Fruit fly (Drosophila melanogaster) whole organism, embryonic: ENCODE measurements around the gene Strip.

Experiments used
- Aef1 ChIP-seq: fragments of 200-800 bp; sonication (Bioruptor generic); IDR thresholded peaks from 3 replicates; pipeline ENCODE4 v1.3.6; 2022; ENCODE audit warnings: missing biosample characterization, missing genetic modification characterization
- Asciz ChIP-seq: fragments of 200-800 bp; sonication (Bioruptor generic); optimal IDR thresholded peaks from 2 replicates; lab custom pipeline; 2017; ENCODE audit warnings: missing biosample characterization, mild to moderate bottlenecking, missing genetic modification characterization, missing genetic modification reagents
- Atf3 ChIP-seq: fragments of 200-800 bp; sonication (Bioruptor generic); optimal IDR thresholded peaks from 3 replicates; lab custom pipeline; 2016; ENCODE audit warnings: missing biosample characterization, missing genetic modification characterization
- Bgb ChIP-seq: fragments of 200-800 bp; sonication (Bioruptor generic); IDR thresholded peaks from 2 replicates; pipeline ENCODE4 v1.3.6; 2022; ENCODE audit warnings: missing biosample characterization, missing genetic modification characterization; ENCODE audit not compliant: partially characterized antibody
- CG10209 ChIP-seq: fragments of 200-800 bp; sonication (Bioruptor generic); optimal IDR thresholded peaks from 3 replicates; lab custom pipeline; 2017; ENCODE audit warnings: missing biosample characterization, mild to moderate bottlenecking, missing genetic modification characterization, missing genetic modification reagents
- CG11504 ChIP-seq: fragments of 200-800 bp; sonication (Bioruptor generic); optimal IDR thresholded peaks from 3 replicates; lab custom pipeline; 2019; ENCODE audit warnings: missing biosample characterization, mild to moderate bottlenecking, missing genetic modification characterization, moderate library complexity
- CG1529 ChIP-seq: fragments of 200-800 bp; sonication (Bioruptor generic); optimal IDR thresholded peaks from 3 replicates; lab custom pipeline; 2018; ENCODE audit warnings: missing biosample characterization, missing genetic modification characterization
- CG1647 ChIP-seq: fragments of 200-800 bp; sonication (Bioruptor generic); optimal IDR thresholded peaks from 3 replicates; lab custom pipeline; 2016; ENCODE audit warnings: missing biosample characterization, missing genetic modification characterization
- CG16813 ChIP-seq: fragments of 200-800 bp; sonication (Bioruptor generic); IDR thresholded peaks from 3 replicates; pipeline ENCODE4 v1.3.6; 2022; ENCODE audit warnings: missing biosample characterization, missing genetic modification characterization; ENCODE audit not compliant: partially characterized antibody
- CG17385 ChIP-seq: fragments of 200-800 bp; sonication (Bioruptor generic); optimal IDR thresholded peaks from 3 replicates; lab custom pipeline; 2018; ENCODE audit warnings: missing biosample characterization, mild to moderate bottlenecking, missing genetic modification characterization
- CG4617 ChIP-seq: fragments of 200-800 bp; sonication (Bioruptor generic); optimal IDR thresholded peaks from 3 replicates; lab custom pipeline; 2016; ENCODE audit warnings: missing biosample characterization, missing genetic modification characterization, borderline replicate concordance
- CG6683 ChIP-seq: fragments of 200-800 bp; sonication (Bioruptor generic); optimal IDR thresholded peaks from 2 replicates; lab custom pipeline; 2017; ENCODE audit warnings: missing biosample characterization, mild to moderate bottlenecking, missing genetic modification characterization, missing genetic modification reagents
- CG6765 ChIP-seq: fragments of 200-800 bp; sonication (Bioruptor generic); optimal IDR thresholded peaks from 3 replicates; lab custom pipeline; 2017; ENCODE audit warnings: missing biosample characterization, mild to moderate bottlenecking, missing genetic modification characterization
- CG7271 ChIP-seq: fragments of 200-800 bp; sonication (Bioruptor generic); optimal IDR thresholded peaks from 2 replicates; lab custom pipeline; 2018; ENCODE audit warnings: missing biosample characterization, mild to moderate bottlenecking, missing genetic modification characterization, moderate library complexity
- CG7745 ChIP-seq: fragments of 200-800 bp; sonication (Bioruptor generic); optimal IDR thresholded peaks from 2 replicates; lab custom pipeline; 2018; ENCODE audit warnings: missing biosample characterization, mild to moderate bottlenecking, missing genetic modification characterization, moderate library complexity
- CG7963 ChIP-seq: fragments of 200-800 bp; sonication (Bioruptor generic); IDR thresholded peaks from 3 replicates; pipeline ENCODE4 v1.3.6; 2022; ENCODE audit warnings: missing biosample characterization, missing genetic modification characterization; ENCODE audit not compliant: partially characterized antibody
- CG8089 ChIP-seq: fragments of 200-800 bp; sonication (Bioruptor generic); optimal IDR thresholded peaks from 3 replicates; lab custom pipeline; 2016; ENCODE audit warnings: missing biosample characterization, missing genetic modification characterization
- D ChIP-seq, 2 experiments: fragments of 200-800 bp in 1 of 2; fragments of >200 bp in 1 of 2; sonication (Bioruptor generic) in 1 of 2; optimal IDR thresholded peaks; 2 replicates in 1 of 2; 3 replicates in 1 of 2; lab custom pipeline; 2017; ENCODE audit warnings: mild to moderate bottlenecking in 1 of 2, missing biosample characterization in 1 of 2, missing genetic modification characterization in 1 of 2, missing genetic modification reagents in 1 of 2
- Doc3 ChIP-seq: fragments of 200-800 bp; sonication (Bioruptor generic); IDR thresholded peaks from 3 replicates; pipeline ENCODE4 v1.3.6; 2022; ENCODE audit warnings: missing biosample characterization, missing genetic modification characterization; ENCODE audit not compliant: partially characterized antibody
- Dref ChIP-seq: fragments of 200-800 bp; sonication (Bioruptor generic); IDR thresholded peaks from 2 replicates; pipeline ENCODE4 v1.3.6; 2022; ENCODE audit warnings: missing biosample characterization, missing genetic modification characterization
- Hr78 ChIP-seq, 2 experiments: fragments of 200-800 bp in 1 of 2; fragments of >200 bp in 1 of 2; sonication (Bioruptor generic) in 1 of 2; optimal IDR thresholded peaks; 2 replicates each; lab custom pipeline; 2017 to 2019; ENCODE audit warnings: missing biosample characterization in 2 of 2, missing genetic modification characterization in 2 of 2, mild to moderate bottlenecking in 1 of 2, moderate library complexity in 1 of 2
- MESR4 ChIP-seq: fragments of 200-800 bp; sonication (Bioruptor generic); optimal IDR thresholded peaks from 2 replicates; lab custom pipeline; 2018; ENCODE audit warnings: missing biosample characterization, mild to moderate bottlenecking, missing genetic modification characterization, moderate library complexity
- Meics ChIP-seq: fragments of 200-800 bp; sonication (Bioruptor generic); optimal IDR thresholded peaks from 2 replicates; lab custom pipeline; 2017; ENCODE audit warnings: missing biosample characterization, mild to moderate bottlenecking, missing genetic modification characterization
- Nf-YB ChIP-seq: fragments of 200-800 bp; sonication (Bioruptor generic); optimal IDR thresholded peaks from 3 replicates; lab custom pipeline; 2019; ENCODE audit warnings: missing biosample characterization, mild to moderate bottlenecking, missing genetic modification characterization, moderate library complexity
- Pdp1 ChIP-seq, 2 experiments: fragments of 200-800 bp; sonication (Bioruptor generic); optimal IDR thresholded peaks; 3 replicates each; lab custom pipeline; 2016; ENCODE audit warnings: missing biosample characterization in 2 of 2, missing genetic modification characterization in 2 of 2, mild to moderate bottlenecking in 1 of 2, moderate library complexity in 1 of 2
- Scr ChIP-seq: fragments of 200-800 bp; sonication (Bioruptor generic); IDR thresholded peaks from 2 replicates; pipeline ENCODE4 v1.3.6; 2022; ENCODE audit warnings: missing biosample characterization, missing genetic modification characterization; ENCODE audit not compliant: partially characterized antibody
- Stat92E ChIP-seq, 3 experiments: fragments of >200 bp in 2 of 3; fragments of 200-800 bp in 1 of 3; sonication (Bioruptor generic) in 1 of 3; optimal IDR thresholded peaks; 2 replicates each; lab custom pipeline; 2017 to 2019; ENCODE audit warnings: missing biosample characterization in 3 of 3, missing genetic modification characterization in 3 of 3, mild to moderate bottlenecking in 1 of 3, moderate library complexity in 1 of 3
- Taf1 ChIP-seq: fragments of 200-800 bp; sonication (Bioruptor generic); IDR thresholded peaks from 2 replicates; pipeline ENCODE4 v1.3.6; 2022; ENCODE audit warnings: missing biosample characterization, missing genetic modification characterization
- Trl ChIP-seq, 3 experiments: fragments of >200 bp in 2 of 3; fragments of 200-800 bp in 1 of 3; sonication (Bioruptor generic) in 1 of 3; optimal IDR thresholded peaks; 2 replicates in 1 of 3; 3 replicates in 2 of 3; lab custom pipeline; 2016 to 2017; ENCODE audit warnings: missing biosample characterization in 1 of 3, missing genetic modification characterization in 1 of 3
- bbx ChIP-seq: fragments of 200-800 bp; sonication (Bioruptor generic); IDR thresholded peaks from 2 replicates; pipeline ENCODE4 v1.3.6; 2022; ENCODE audit warnings: missing biosample characterization, missing genetic modification characterization; ENCODE audit not compliant: partially characterized antibody
- da ChIP-seq: fragments of 200-800 bp; sonication (Bioruptor generic); optimal IDR thresholded peaks from 2 replicates; lab custom pipeline; 2016; ENCODE audit warnings: missing biosample characterization, missing genetic modification characterization
- emc ChIP-seq: fragments of 200-800 bp; sonication (Bioruptor generic); optimal IDR thresholded peaks from 2 replicates; lab custom pipeline; 2016; ENCODE audit warnings: missing biosample characterization, missing genetic modification characterization
- klu ChIP-seq: fragments of 200-800 bp; sonication (Bioruptor generic); IDR thresholded peaks from 2 replicates; pipeline ENCODE4 v1.3.6; 2022; ENCODE audit warnings: missing biosample characterization, missing genetic modification characterization
- kni ChIP-seq: fragments of 200-800 bp; sonication (Bioruptor generic); optimal IDR thresholded peaks from 3 replicates; lab custom pipeline; 2017; ENCODE audit warnings: mild to moderate bottlenecking, missing biosample characterization, missing genetic modification reagents, missing genetic modification characterization
- lola ChIP-seq, 3 experiments: fragments of >200 bp in 2 of 3; fragments of 200-800 bp in 1 of 3; sonication (Bioruptor generic) in 1 of 3; optimal IDR thresholded peaks; 2 replicates each; lab custom pipeline; 2017 to 2019; ENCODE audit warnings: missing biosample characterization in 3 of 3, missing genetic modification characterization in 3 of 3, mild to moderate bottlenecking in 1 of 3, moderate library complexity in 1 of 3
- lov ChIP-seq, 2 experiments: fragments of 200-800 bp in 1 of 2; fragments of >200 bp in 1 of 2; sonication (Bioruptor generic) in 1 of 2; IDR thresholded peaks in 1 of 2; optimal IDR thresholded peaks in 1 of 2; 2 replicates in 1 of 2; 3 replicates in 1 of 2; pipeline versions ENCODE4 v1.3.6 to Lab custom; 2017 to 2022; ENCODE audit warnings: missing biosample characterization in 1 of 2, missing genetic modification characterization in 1 of 2
- pan ChIP-seq, 4 experiments: fragments of >200 bp in 3 of 4; fragments of 200-800 bp in 1 of 4; sonication (Bioruptor generic) in 1 of 4; optimal IDR thresholded peaks in 3 of 4; IDR thresholded peaks in 1 of 4; 2 replicates each; pipeline versions ENCODE4 v1.3.6 to Lab custom; 2017 to 2022; ENCODE audit warnings: missing biosample characterization in 2 of 4, missing genetic modification characterization in 2 of 4, mixed read lengths in 1 of 4
- peb ChIP-seq: fragments of 200-800 bp; sonication (Bioruptor generic); IDR thresholded peaks from 2 replicates; pipeline ENCODE4 v1.3.6; 2022; ENCODE audit warnings: missing biosample characterization, missing genetic modification characterization
- scrt ChIP-seq: fragments of 200-800 bp; sonication (Bioruptor generic); optimal IDR thresholded peaks from 2 replicates; lab custom pipeline; 2018; ENCODE audit warnings: missing biosample characterization, mild to moderate bottlenecking, missing genetic modification characterization, moderate library complexity
- seq ChIP-seq: fragments of 200-800 bp; sonication (Bioruptor generic); IDR thresholded peaks from 2 replicates; pipeline ENCODE4 v1.3.6; 2022; ENCODE audit warnings: missing biosample characterization, missing genetic modification characterization
- sna ChIP-seq: fragments of 200-800 bp; sonication (Bioruptor generic); IDR thresholded peaks from 2 replicates; pipeline ENCODE4 v1.3.6; 2022; ENCODE audit warnings: missing biosample characterization, missing genetic modification characterization; ENCODE audit not compliant: partially characterized antibody
- sug ChIP-seq: fragments of 200-800 bp; optimal IDR thresholded peaks from 2 replicates; lab custom pipeline; 2019; ENCODE audit warnings: missing biosample characterization, mild to moderate bottlenecking, missing genetic modification characterization, moderate library complexity
- zen2 ChIP-seq: fragments of 200-800 bp; sonication (Bioruptor generic); IDR thresholded peaks from 3 replicates; pipeline ENCODE4 v1.3.6; 2022; ENCODE audit warnings: missing biosample characterization, missing genetic modification characterization; ENCODE audit not compliant: partially characterized antibody

Strip gene

dm6 chr3L:3325597-3325924, 3.1 kb downstream of the Strip start:
- TF ChIP-seq CG4617 (GFP tag; lab: Kevin White, UChicago) = peak; percentile 71
- no peak for TF ChIP-seq CG6765 (GFP tag; lab: Kevin White, UChicago)
- no peak for TF ChIP-seq Scr
- TF ChIP-seq Dref (GFP tag; lab: Robert Waterston, UW) = no peak
- no peak for TF ChIP-seq CG7271 (tag; lab: Kevin White, UChicago)
- TF ChIP-seq CG7963 (GFP tag; lab: Robert Waterston, UW) = 0 out of 3 replicates have a peak, but pooled peaks have one; percentile 35
- TF ChIP-seq Aef1 (GFP tag; lab: Robert Waterston, UW) = no peak
- TF ChIP-seq klu = no peak
- peak; percentile 5; the same call in 1 of the 2 replicates for TF ChIP-seq Bgb (GFP tag; lab: Robert Waterston, UW)
- 0 out of 2 replicates have a peak, but pooled peaks have one; percentile 20 for TF ChIP-seq sna (GFP tag; lab: Robert Waterston, UW)
- TF ChIP-seq Doc3 (GFP tag; lab: Robert Waterston, UW) = no peak
- TF ChIP-seq da (GFP tag; lab: Kevin White, UChicago) = no peak
- peak; percentile 73 for TF ChIP-seq CG17385 (GFP tag; lab: Kevin White, UChicago)
- no peak for TF ChIP-seq CG7745 (tag; lab: Kevin White, UChicago)
- no peak for TF ChIP-seq CG10209 (GFP tag; lab: Kevin White, UChicago)
- no peak for TF ChIP-seq lov (optimal IDR thresholded peaks at IDR 0.05; lab: Kevin White, UChicago)
- no peak for TF ChIP-seq lov (GFP tag; IDR thresholded peaks at IDR 0.05; lab: Robert Waterston, UW)
- no peak for TF ChIP-seq CG11504 (tag; lab: Kevin White, UChicago)
- peak; percentile 62 for TF ChIP-seq D (optimal IDR thresholded peaks at IDR 0.05; lab: Kevin White, UChicago)
- TF ChIP-seq D (GFP tag; optimal IDR thresholded peaks at IDR 0.05; lab: Kevin White, UChicago) = no peak
- no peak for TF ChIP-seq Meics
- peak; percentile 28; the same call in 1 of the 2 replicates for TF ChIP-seq bbx (GFP tag; lab: Robert Waterston, UW)
- no peak for TF ChIP-seq pan (optimal IDR thresholded peaks at IDR 0.05; lab: Kevin White, UChicago)
- no peak for TF ChIP-seq pan (GFP tag; optimal IDR thresholded peaks at IDR 0.05 in 1 of 2, IDR thresholded peaks at IDR 0.05 in 1 of 2)
- TF ChIP-seq CG1529 (GFP tag; lab: Kevin White, UChicago) = no peak
- TF ChIP-seq CG16813 (GFP tag; lab: Robert Waterston, UW) = no peak
- TF ChIP-seq MESR4 (GFP tag; lab: Kevin White, UChicago) = peak; percentile 96
- no peak for TF ChIP-seq Asciz

DNA sequence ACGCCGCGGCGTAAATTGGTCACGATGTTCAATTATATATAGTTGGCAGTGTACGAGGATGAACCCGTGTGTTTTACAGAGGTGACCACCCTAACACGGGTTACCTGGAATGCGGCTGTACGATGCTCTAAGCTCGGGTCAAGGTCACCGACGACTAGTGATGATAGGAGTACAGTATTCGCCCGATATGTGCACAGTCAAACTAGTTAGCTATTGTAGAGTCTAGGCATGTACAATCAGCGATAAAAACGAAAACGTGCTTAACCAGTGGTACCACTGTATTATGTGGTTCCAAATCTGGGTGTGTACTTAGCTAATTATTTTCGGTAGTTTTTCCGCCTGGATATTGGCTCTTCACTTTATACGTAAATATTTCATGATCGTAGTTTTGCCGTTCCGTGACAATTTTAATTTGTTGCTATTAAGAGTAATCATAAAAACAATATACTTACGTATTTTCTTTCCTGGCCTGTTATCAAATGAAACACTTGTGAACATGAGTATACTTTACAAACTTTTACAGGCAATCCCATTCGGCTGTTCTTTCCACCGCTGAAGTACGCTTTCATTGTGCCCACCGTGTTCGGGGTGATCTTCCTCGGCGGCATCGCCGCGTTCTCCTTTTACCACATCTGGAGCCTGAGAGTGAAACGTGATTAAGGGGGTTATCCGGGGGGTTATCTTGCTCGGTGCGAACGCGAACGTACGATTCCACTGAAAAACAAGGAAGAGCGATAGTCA, 8.5 kb downstream of the Strip start:
- TF ChIP-seq Taf1 (GFP tag; lab: Robert Waterston, UW) (0 out of 2 replicates have a peak, but pooled peaks have one; percentile 21), Pdp1 (GFP tag; optimal IDR thresholded peaks at IDR 0.05; lab: Kevin White, UChicago) (peak; percentile 33 to 59), zen2 (no peak), CG6683 (GFP tag; lab: Kevin White, UChicago) (no peak), peb (GFP tag; lab: Robert Waterston, UW) (no peak), Hr78 (GFP tag; optimal IDR thresholded peaks at IDR 0.05; lab: Kevin White, UChicago) (peak in 1 of 2 experiments; percentile 97), Nf-YB (GFP tag; lab: Kevin White, UChicago) (no peak), Bgb (GFP tag; lab: Robert Waterston, UW) (no peak), CG6765 (GFP tag; lab: Kevin White, UChicago) (peak; percentile 15), CG1647 (peak; percentile 17), kni (GFP tag; lab: Kevin White, UChicago) (no peak), scrt (GFP tag; lab: Kevin White, UChicago) (no peak), lola (GFP tag; optimal IDR thresholded peaks at IDR 0.05; lab: Kevin White, UChicago) (no peak), Stat92E (GFP tag; optimal IDR thresholded peaks at IDR 0.05; lab: Kevin White, UChicago) (no peak), Trl (optimal IDR thresholded peaks at IDR 0.05; lab: Kevin White, UChicago) (no peak), Trl (GFP tag; optimal IDR thresholded peaks at IDR 0.05; lab: Kevin White, UChicago) (peak; percentile 19), sug (tag; lab: Kevin White, UChicago) (peak; percentile 55), seq (GFP tag; lab: Robert Waterston, UW) (no peak), CG8089 (no peak), CG7271 (tag; lab: Kevin White, UChicago) (no peak), Atf3 (no peak), emc (GFP tag; lab: Kevin White, UChicago) (no peak)
